Fruit fly (Drosophila melanogaster) whole organism, wandering third instar larva: ENCODE measurements around the gene CG4887.
A peak's percentile ranks its signal among the peaks of the same experiment; 100 is the strongest.

Experiments used
- Abd-B ChIP-seq: fragments of >200 bp; optimal IDR thresholded peaks from 2 replicates; lab custom pipeline; 2017; ENCODE audit warnings: missing biosample characterization, missing genetic modification characterization
- CG32264 ChIP-seq: fragments of 200-800 bp; sonication (Bioruptor generic); optimal IDR thresholded peaks from 2 replicates; lab custom pipeline; 2016; ENCODE audit warnings: missing biosample characterization, missing genetic modification characterization
- CrebA ChIP-seq: fragments of 200-800 bp; sonication (Bioruptor generic); optimal IDR thresholded peaks from 2 replicates; lab custom pipeline; 2016; ENCODE audit warnings: missing biosample characterization, mild to moderate bottlenecking, missing genetic modification characterization, borderline replicate concordance
- Dfd ChIP-seq: fragments of >200 bp; optimal IDR thresholded peaks from 2 replicates; lab custom pipeline; 2017; ENCODE audit warnings: missing biosample characterization, missing genetic modification characterization
- GATAd ChIP-seq: sonication (Bioruptor generic); optimal IDR thresholded peaks from 2 replicates; lab custom pipeline; 2016; ENCODE audit warnings: missing biosample characterization, missing genetic modification characterization
- HLH106 ChIP-seq: fragments of 200-800 bp; optimal IDR thresholded peaks from 3 replicates; lab custom pipeline; 2019; ENCODE audit warnings: missing biosample characterization, mild to moderate bottlenecking, missing genetic modification characterization, moderate library complexity
- Hnf4 ChIP-seq: fragments of 200-800 bp; sonication (Bioruptor generic); optimal IDR thresholded peaks from 2 replicates; lab custom pipeline; 2016; ENCODE audit warnings: missing biosample characterization, mild to moderate bottlenecking, missing genetic modification characterization
- Hr83 ChIP-seq: fragments of 200-300 bp; sonication (Bioruptor generic); optimal IDR thresholded peaks from 2 replicates; lab custom pipeline; 2016; ENCODE audit warnings: missing biosample characterization, mild to moderate bottlenecking, missing genetic modification characterization, moderate library complexity; ENCODE audit not compliant: poor library complexity, severe bottlenecking
- Jra ChIP-seq: sonication (Bioruptor generic); optimal IDR thresholded peaks from 2 replicates; lab custom pipeline; 2016; ENCODE audit warnings: missing biosample characterization, missing genetic modification characterization
- Mio ChIP-seq: sonication (Bioruptor generic); optimal IDR thresholded peaks from 2 replicates; lab custom pipeline; 2016; ENCODE audit warnings: missing biosample characterization, missing genetic modification characterization
- Myc ChIP-seq: fragments of >200 bp; optimal IDR thresholded peaks from 2 replicates; lab custom pipeline; 2017
- N ChIP-seq: fragments of >200 bp; optimal IDR thresholded peaks from 2 replicates; lab custom pipeline; 2018; ENCODE audit warnings: missing biosample characterization, missing external identifiers, missing genetic modification characterization
- OdsH ChIP-seq: fragments of 200-800 bp; sonication (Bioruptor generic); optimal IDR thresholded peaks from 2 replicates; lab custom pipeline; 2016; ENCODE audit warnings: missing biosample characterization, mild to moderate bottlenecking, missing genetic modification characterization
- Rel ChIP-seq, 2 experiments: fragments of 200-800 bp; sonication (Bioruptor generic) in 1 of 2; optimal IDR thresholded peaks; 2 replicates in 1 of 2; 3 replicates in 1 of 2; lab custom pipeline; 2016 to 2019; ENCODE audit warnings: mild to moderate bottlenecking in 2 of 2, missing biosample characterization in 2 of 2, missing genetic modification characterization in 2 of 2, moderate library complexity in 1 of 2
- Sp1 ChIP-seq: fragments of 200-800 bp; sonication (Bioruptor generic); optimal IDR thresholded peaks from 3 replicates; lab custom pipeline; 2019; ENCODE audit warnings: missing biosample characterization, mild to moderate bottlenecking, missing genetic modification characterization, moderate library complexity
- Vsx2 ChIP-seq: fragments of 200-300, 225-300 bp; sonication (Bioruptor generic); optimal IDR thresholded peaks from 2 replicates; lab custom pipeline; 2018; ENCODE audit warnings: missing biosample characterization, missing genetic modification characterization; ENCODE audit not compliant: partially characterized antibody
- br ChIP-seq: fragments of 200-800 bp; sonication (Bioruptor generic); optimal IDR thresholded peaks from 2 replicates; lab custom pipeline; 2016; ENCODE audit warnings: missing biosample characterization, missing genetic modification characterization
- brk ChIP-seq: fragments of 200-800 bp; sonication (Bioruptor generic); optimal IDR thresholded peaks from 2 replicates; lab custom pipeline; 2016; ENCODE audit warnings: missing biosample characterization, mild to moderate bottlenecking, missing genetic modification characterization
- dl ChIP-seq, 2 experiments: fragments of 175-275, 200-275 bp in 1 of 2; fragments of 200-275 bp in 1 of 2; sonication (Bioruptor generic); optimal IDR thresholded peaks; lab custom pipeline; 2018; ENCODE audit warnings: mild to moderate bottlenecking in 2 of 2, missing biosample characterization in 2 of 2, missing genetic modification characterization in 2 of 2, moderate library complexity in 2 of 2; ENCODE audit not compliant: partially characterized antibody in 2 of 2, insufficient read depth in 1 of 2
- dmrt93B ChIP-seq: fragments of 200-800 bp; sonication (Bioruptor generic); optimal IDR thresholded peaks from 2 replicates; lab custom pipeline; 2018; ENCODE audit warnings: missing biosample characterization, mild to moderate bottlenecking, missing genetic modification characterization
- dsf ChIP-seq: sonication (Bioruptor generic); optimal IDR thresholded peaks from 2 replicates; lab custom pipeline; 2016; ENCODE audit warnings: missing biosample characterization, missing genetic modification characterization, borderline replicate concordance
- ey ChIP-seq: fragments of 200-800 bp; sonication (Bioruptor generic); optimal IDR thresholded peaks from 2 replicates; lab custom pipeline; 2016; ENCODE audit warnings: missing biosample characterization, missing genetic modification characterization
- foxo ChIP-seq, 2 experiments: fragments of 200-800 bp; sonication (Bioruptor generic); optimal IDR thresholded peaks; 2 replicates in 1 of 2; 3 replicates in 1 of 2; lab custom pipeline; 2016 to 2017; ENCODE audit warnings: missing biosample characterization in 2 of 2, missing genetic modification characterization in 2 of 2
- fru ChIP-seq: fragments of 200-800 bp; sonication (Bioruptor generic); optimal IDR thresholded peaks from 3 replicates; lab custom pipeline; 2016; ENCODE audit warnings: missing biosample characterization, mild to moderate bottlenecking, missing genetic modification characterization
- h ChIP-seq: fragments of 200-800 bp; sonication (Bioruptor generic); optimal IDR thresholded peaks from 3 replicates; lab custom pipeline; 2016; ENCODE audit warnings: missing biosample characterization, mild to moderate bottlenecking, missing genetic modification characterization
- jim ChIP-seq: fragments of 175-275, 200-325 bp; sonication (Bioruptor generic); optimal IDR thresholded peaks from 2 replicates; lab custom pipeline; 2016; ENCODE audit warnings: missing biosample characterization, mild to moderate bottlenecking, missing genetic modification characterization
- pan ChIP-seq: fragments of >200 bp; optimal IDR thresholded peaks from 2 replicates; lab custom pipeline; 2017
- rgr ChIP-seq: fragments of 200-800 bp; sonication (Bioruptor generic); optimal IDR thresholded peaks from 3 replicates; lab custom pipeline; 2016; ENCODE audit warnings: missing biosample characterization, mild to moderate bottlenecking, missing genetic modification characterization
- sage ChIP-seq: fragments of 200-800 bp; sonication (Bioruptor generic); optimal IDR thresholded peaks from 2 replicates; lab custom pipeline; 2016; ENCODE audit warnings: missing biosample characterization, mild to moderate bottlenecking, missing genetic modification characterization
- tai ChIP-seq: sonication (Bioruptor generic); optimal IDR thresholded peaks from 2 replicates; lab custom pipeline; 2016; ENCODE audit warnings: missing biosample characterization, missing genetic modification characterization

CG4887 gene

dm6 chr2L:1199912-1200721, 27.3 kb downstream of the CG4887 start, which contains the start of the genes CG43349 and CG5011:
Gene CG43349 (plus strand): TSS chr2L:1200205.
Gene CG5011 (plus strand): TSS chr2L:1200671.
- TF ChIP-seq sage (GFP tag; lab: Kevin White, UChicago) (no peak), dsf (GFP tag; lab: Kevin White, UChicago) (no peak), Sp1 (GFP tag; lab: Kevin White, UChicago) (no peak), Dfd (peak; percentile 65), fru (GFP tag; lab: Kevin White, UChicago) (no peak), HLH106 (tag; lab: Kevin White, UChicago) (no peak), Rel (GFP tag; optimal IDR thresholded peaks at IDR 0.05; lab: Kevin White, UChicago) (no peak), Rel (tag; optimal IDR thresholded peaks at IDR 0.05; lab: Kevin White, UChicago) (peak; percentile 85), Abd-B (GFP tag; lab: Kevin White, UChicago) (no peak), dmrt93B (GFP tag; lab: Kevin White, UChicago) (no peak), GATAd (GFP tag; lab: Kevin White, UChicago) (no peak), br (GFP tag; lab: Kevin White, UChicago) (no peak), rgr (no peak), Vsx2 (GFP tag; lab: Kevin White, UChicago) (no peak), Mio (GFP tag; lab: Kevin White, UChicago) (no peak), ey (no peak), tai (GFP tag; lab: Kevin White, UChicago) (no peak), Myc (no peak), pan (lab: Kevin White, UChicago) (no peak), CrebA (no peak), Hnf4 (no peak), dl (GFP tag; optimal IDR thresholded peaks at IDR 0.05; lab: Kevin White, UChicago; ENCODE audit: insufficient read depth in 1 of 2, partially characterized antibody in 2 of 2) (peak; percentile 48 to 72), brk (GFP tag; lab: Kevin White, UChicago) (no peak), Hr83 (GFP tag; lab: Kevin White, UChicago) (no peak), h (GFP tag; lab: Kevin White, UChicago) (no peak)

- TF ChIP-seq Myc = no peak
- peak; percentile 27 for TF ChIP-seq fru (GFP tag; lab: Kevin White, UChicago)
- TF ChIP-seq Rel (GFP tag; optimal IDR thresholded peaks at IDR 0.05; lab: Kevin White, UChicago) = no peak
- TF ChIP-seq Rel (tag; optimal IDR thresholded peaks at IDR 0.05; lab: Kevin White, UChicago) = peak; percentile 89
Observed at dm6 chr2L:1201396-1201837, 28.6 kb downstream of the CG4887 start.

- no peak for TF ChIP-seq Mio (GFP tag; lab: Kevin White, UChicago)
- no peak for TF ChIP-seq sage (GFP tag; lab: Kevin White, UChicago)
- TF ChIP-seq GATAd (GFP tag; lab: Kevin White, UChicago) = no peak
- no peak for TF ChIP-seq CG32264 (GFP tag; lab: Kevin White, UChicago)
- no peak for TF ChIP-seq pan (lab: Kevin White, UChicago)
- no peak for TF ChIP-seq OdsH (GFP tag; lab: Kevin White, UChicago)
- TF ChIP-seq dmrt93B (GFP tag; lab: Kevin White, UChicago) = no peak
- no peak for TF ChIP-seq CrebA
- no peak for TF ChIP-seq Jra
- TF ChIP-seq br (GFP tag; lab: Kevin White, UChicago) = no peak
- no peak for TF ChIP-seq HLH106 (tag; lab: Kevin White, UChicago)
- no peak for TF ChIP-seq dsf (GFP tag; lab: Kevin White, UChicago)
- no peak for TF ChIP-seq fru (GFP tag; lab: Kevin White, UChicago)
Observed at dm6 chr2L:1202445-1202844, 29.6 kb downstream of the CG4887 start.

dm6 chr2L:1203915-1204314, 31.1 kb downstream of the CG4887 start, which contains the start of gene CG14342:
Gene CG14342 (plus strand): TSS chr2L:1204215.
- TF ChIP-seq Sp1 (GFP tag; lab: Kevin White, UChicago) (no peak), foxo (GFP tag; optimal IDR thresholded peaks at IDR 0.05; lab: Kevin White, UChicago) (no peak), br (GFP tag; lab: Kevin White, UChicago) (no peak), fru (GFP tag; lab: Kevin White, UChicago) (no peak), N (GFP tag; lab: Kevin White, UChicago) (no peak), Jra (no peak), GATAd (GFP tag; lab: Kevin White, UChicago) (no peak), Hr83 (GFP tag; lab: Kevin White, UChicago) (no peak), Vsx2 (GFP tag; lab: Kevin White, UChicago) (no peak), Myc (no peak), Dfd (no peak), jim (no peak), brk (GFP tag; lab: Kevin White, UChicago) (no peak)
